Worm (Caenorhabditis elegans) whole organism, L3 larva: ENCODE data around the gene F10A3.17.
A peak's percentile ranks its signal among the peaks of the same experiment; 100 is the strongest.

Source experiments
- R02D3.7 ChIP-seq: fragments of 150-350 bp; optimal IDR thresholded peaks from 2 replicates; lab custom pipeline; 2014; ENCODE audit warnings: missing biosample characterization, missing genetic modification characterization
- ZK546.5 ChIP-seq: sonication (generic microtip); optimal IDR thresholded peaks from 2 replicates; lab custom pipeline; 2017; ENCODE audit warnings: missing biosample characterization, missing genetic modification characterization
- aly-2 ChIP-seq: fragments of 150-350 bp; optimal IDR thresholded peaks from 2 replicates; lab custom pipeline; 2014; ENCODE audit warnings: missing biosample characterization, missing genetic modification characterization
- ama-1 ChIP-seq: fragments of 150-350 bp; optimal IDR thresholded peaks from 2 replicates; lab custom pipeline; 2018
- ceh-16 ChIP-seq: sonication (generic microtip); optimal IDR thresholded peaks from 2 replicates; lab custom pipeline; 2017; ENCODE audit warnings: missing biosample characterization, missing genetic modification characterization
- ceh-28 ChIP-seq: fragments of 150-350 bp; optimal IDR thresholded peaks from 2 replicates; lab custom pipeline; 2014; ENCODE audit warnings: missing biosample characterization, missing genetic modification reagents, missing genetic modification characterization
- ceh-82 ChIP-seq: fragments of 150-350 bp; optimal IDR thresholded peaks from 2 replicates; lab custom pipeline; 2014; ENCODE audit warnings: missing biosample characterization, missing genetic modification characterization
- ceh-9 ChIP-seq: sonication (generic microtip); optimal IDR thresholded peaks from 2 replicates; lab custom pipeline; 2018; ENCODE audit warnings: missing biosample characterization, missing genetic modification characterization
- egl-5 ChIP-seq: fragments of 150-350 bp; optimal IDR thresholded peaks from 2 replicates; lab custom pipeline; 2017; ENCODE audit warnings: missing biosample characterization, missing genetic modification reagents, missing genetic modification characterization, inconsistent platforms
- elt-2 ChIP-seq: sonication (generic microtip); optimal IDR thresholded peaks from 2 replicates; lab custom pipeline; 2016; ENCODE audit warnings: missing genetic modification reagents, mild to moderate bottlenecking, missing genetic modification characterization, missing compliant biosample characterization
- elt-3 ChIP-seq, 3 experiments: fragments of 150-350 bp in 1 of 3; sonication (generic microtip) in 2 of 3; optimal IDR thresholded peaks; 2 replicates in 2 of 3; 4 replicates in 1 of 3; lab custom pipeline; 2014 to 2017; ENCODE audit warnings: missing biosample characterization in 3 of 3, missing genetic modification characterization in 3 of 3
- fkh-10 ChIP-seq: sonication (generic microtip); optimal IDR thresholded peaks from 2 replicates; lab custom pipeline; 2017; ENCODE audit warnings: missing biosample characterization, missing genetic modification reagents, missing genetic modification characterization
- fkh-2 ChIP-seq: fragments of 150-350 bp; optimal IDR thresholded peaks from 2 replicates; lab custom pipeline; 2014; ENCODE audit warnings: missing biosample characterization, missing genetic modification reagents, missing genetic modification characterization
- fos-1 ChIP-seq: fragments of 150-350 bp; optimal IDR thresholded peaks from 2 replicates; lab custom pipeline; 2014; ENCODE audit warnings: missing biosample characterization, missing genetic modification characterization
- jun-1 ChIP-seq: fragments of 150-350 bp; optimal IDR thresholded peaks from 2 replicates; lab custom pipeline; 2014; ENCODE audit warnings: missing biosample characterization, missing genetic modification reagents, missing genetic modification characterization
- lin-15B ChIP-seq: fragments of 150-350 bp; optimal IDR thresholded peaks from 2 replicates; lab custom pipeline; 2014; ENCODE audit warnings: missing biosample characterization, missing genetic modification characterization
- lin-39 ChIP-seq: fragments of 150-350 bp; optimal IDR thresholded peaks from 2 replicates; lab custom pipeline; 2018; ENCODE audit warnings: missing biosample characterization, missing genetic modification reagents, missing genetic modification characterization
- nhr-11 ChIP-seq: fragments of 150-350 bp; optimal IDR thresholded peaks from 2 replicates; lab custom pipeline; 2014; ENCODE audit warnings: missing biosample characterization, missing genetic modification characterization
- nhr-12 ChIP-seq: fragments of 150-350 bp; optimal IDR thresholded peaks from 2 replicates; lab custom pipeline; 2014; ENCODE audit warnings: missing biosample characterization, missing genetic modification characterization
- nhr-25 ChIP-seq: sonication (generic microtip); optimal IDR thresholded peaks from 2 replicates; lab custom pipeline; 2017; ENCODE audit warnings: missing biosample characterization, missing genetic modification characterization
- nhr-43 ChIP-seq: sonication (generic microtip); optimal IDR thresholded peaks from 2 replicates; lab custom pipeline; 2016; ENCODE audit warnings: mild to moderate bottlenecking, missing genetic modification characterization, missing compliant biosample characterization; ENCODE audit not compliant: poor library complexity, severe bottlenecking
- nhr-67 ChIP-seq: fragments of 150-350 bp; optimal IDR thresholded peaks from 2 replicates; lab custom pipeline; 2014; ENCODE audit warnings: missing biosample characterization, missing genetic modification characterization
- nhr-76 ChIP-seq: fragments of 150-350 bp; sonication (generic microtip); optimal IDR thresholded peaks from 5 replicates; lab custom pipeline; 2014; ENCODE audit warnings: missing biosample characterization, missing genetic modification characterization
- pha-4 ChIP-seq: fragments of 150-350 bp; optimal IDR thresholded peaks from 2 replicates; lab custom pipeline; 2014; ENCODE audit warnings: missing biosample characterization, missing genetic modification reagents, missing genetic modification characterization
- pqm-1 ChIP-seq: fragments of 150-350 bp; optimal IDR thresholded peaks from 2 replicates; lab custom pipeline; 2017; ENCODE audit warnings: missing biosample characterization, missing genetic modification characterization, inconsistent platforms
- sea-2 ChIP-seq: fragments of 150-350 bp; sonication (generic microtip); optimal IDR thresholded peaks from 4 replicates; lab custom pipeline; 2014; ENCODE audit warnings: missing biosample characterization, missing genetic modification reagents, missing genetic modification characterization
- skn-1 ChIP-seq: fragments of 150-350 bp; optimal IDR thresholded peaks from 2 replicates; lab custom pipeline; 2014; ENCODE audit warnings: missing biosample characterization, missing genetic modification characterization
- snpc-4 ChIP-seq: fragments of 150-350 bp; optimal IDR thresholded peaks from 2 replicates; lab custom pipeline; 2014; ENCODE audit warnings: missing biosample characterization, missing genetic modification characterization
- tbx-2 ChIP-seq: sonication (generic microtip); optimal IDR thresholded peaks from 2 replicates; lab custom pipeline; 2016; ENCODE audit warnings: mild to moderate bottlenecking, missing genetic modification characterization, missing compliant biosample characterization
- unc-62 ChIP-seq: fragments of 150-350 bp; sonication (generic microtip); optimal IDR thresholded peaks from 4 replicates; lab custom pipeline; 2014; ENCODE audit warnings: missing biosample characterization, missing genetic modification reagents, missing genetic modification characterization
- ztf-4 ChIP-seq: fragments of 150-350 bp; optimal IDR thresholded peaks from 2 replicates; lab custom pipeline; 2014; ENCODE audit warnings: missing biosample characterization, missing genetic modification characterization

F10A3.17 gene

DNA sequence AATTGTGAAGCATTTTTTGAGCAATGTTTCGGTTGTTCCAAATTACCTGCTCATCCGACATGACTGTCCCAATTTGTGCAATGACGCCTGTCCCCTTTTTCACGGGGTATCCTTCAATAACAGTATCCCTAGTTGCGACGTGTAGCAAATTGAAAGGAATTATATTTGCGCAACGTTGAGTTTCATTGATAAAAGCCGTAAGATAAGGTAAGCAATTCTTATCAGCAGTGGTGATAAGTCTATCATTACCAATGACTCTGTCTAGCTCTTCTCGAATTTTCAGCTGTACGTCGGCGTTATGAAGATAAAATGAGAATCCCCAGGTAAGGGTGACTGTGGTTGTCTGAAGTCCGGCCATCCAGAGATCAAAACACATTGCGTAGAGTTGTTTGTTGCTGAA lies 14.6 kb upstream of the F10A3.17 start:
- TF ChIP-seq elt-2 (tag; lab: Kevin White, UChicago) (peak; percentile 23), ceh-82 (tag; lab: Kevin White, UChicago) (no peak)

DNA sequence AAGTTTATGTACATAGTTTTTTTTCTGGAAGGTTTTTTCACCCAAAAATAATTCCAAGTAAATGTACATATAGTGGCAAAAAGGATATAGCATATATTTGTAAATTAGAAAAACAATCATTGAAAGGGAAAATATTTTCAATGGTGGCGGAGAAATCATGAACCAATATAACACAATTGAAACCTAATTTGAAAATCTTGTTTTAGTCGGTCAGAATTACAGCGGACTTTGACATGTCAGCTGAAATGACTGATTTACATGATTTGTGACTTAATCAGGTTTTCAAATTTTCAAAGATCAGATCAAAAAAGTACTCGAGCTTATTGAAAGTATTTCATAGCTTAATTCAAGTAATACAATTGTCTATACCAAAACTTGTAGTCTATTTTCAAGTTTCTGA lies 12.2 kb upstream of the F10A3.17 start, which contains the start of gene K05D4.9:
Gene K05D4.9, minus strand, starts transcription at position 101 of the 400 bp plus-strand sequence.
- TF ChIP-seq egl-5 (no peak), ceh-28 (tag; lab: Kevin White, UChicago) (no peak), pha-4 (tag; lab: Kevin White, UChicago) (no peak), nhr-11 (tag; lab: Kevin White, UChicago) (no peak), unc-62 (GFP tag; lab: Kevin White, UChicago) (no peak), ama-1 (lab: Kevin White, UChicago) (no peak), nhr-25 (tag; lab: Kevin White, UChicago) (no peak), ceh-16 (tag; lab: Kevin White, UChicago) (no peak), ztf-4 (tag; lab: Kevin White, UChicago) (no peak), nhr-43 (tag; lab: Kevin White, UChicago) (no peak), pqm-1 (tag; lab: Kevin White, UChicago) (no peak)

DNA sequence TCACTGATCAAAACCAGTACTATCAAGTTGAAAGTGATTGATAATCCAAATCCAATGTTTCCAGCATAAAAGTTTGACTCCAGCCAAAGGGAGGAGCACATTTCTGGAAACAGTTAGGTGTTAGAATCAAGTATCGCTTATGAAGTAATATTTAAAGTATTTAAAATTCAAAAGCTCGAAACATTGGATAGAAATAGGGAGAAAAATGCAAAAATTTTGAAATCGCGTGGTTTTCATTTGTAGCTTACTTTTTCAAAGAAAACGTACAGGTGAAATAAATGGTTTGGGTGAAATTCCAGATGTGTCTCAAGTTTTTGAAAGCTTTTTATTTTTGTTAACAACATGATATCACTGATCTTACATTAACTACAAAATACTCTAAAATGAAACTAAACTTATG lies 9.5 kb upstream of the F10A3.17 start, which contains the start of gene str-111:
Gene str-111, minus strand, starts transcription at position 101 of the 400 bp plus-strand sequence.
- no peak for TF ChIP-seq nhr-76 (tag; lab: Kevin White, UChicago)
- no peak for TF ChIP-seq sea-2 (GFP tag; lab: Kevin White, UChicago)
- no peak for TF ChIP-seq pqm-1 (tag; lab: Kevin White, UChicago)
- no peak for TF ChIP-seq nhr-12 (tag; lab: Kevin White, UChicago)
- TF ChIP-seq nhr-43 (tag; lab: Kevin White, UChicago), result no peak
- TF ChIP-seq lin-39 (tag; lab: Kevin White, UChicago), result no peak
- no peak for TF ChIP-seq skn-1 (tag; lab: Kevin White, UChicago)
- TF ChIP-seq fkh-10, result no peak
- TF ChIP-seq unc-62 (GFP tag; lab: Kevin White, UChicago), result no peak
- TF ChIP-seq ZK546.5 (tag; lab: Kevin White, UChicago), result no peak

DNA sequence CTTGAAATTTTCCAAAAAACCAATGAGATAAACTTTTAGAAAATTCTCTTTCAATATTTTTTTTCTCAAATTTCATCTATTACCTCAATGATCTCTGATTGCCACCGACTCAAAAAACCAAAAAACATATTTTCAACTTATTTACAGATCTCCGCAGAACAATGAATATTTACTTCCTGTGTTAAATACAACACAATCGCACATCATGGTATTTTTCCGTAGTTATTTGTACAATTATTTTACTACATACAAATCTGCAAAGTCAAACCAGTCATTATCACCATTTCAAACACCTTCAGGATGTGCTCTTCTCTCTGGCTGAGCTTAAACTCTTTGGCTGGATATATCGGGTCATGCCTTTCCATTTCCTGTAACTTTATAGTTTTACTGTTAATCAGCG lies 6.4 kb upstream of the F10A3.17 start, which contains the start of gene str-108:
Gene str-108, plus strand, starts transcription at position 301 of the 400 bp plus-strand sequence.
- TF ChIP-seq fkh-2 (tag; lab: Kevin White, UChicago), result no peak
- no peak for TF ChIP-seq tbx-2 (tag; lab: Kevin White, UChicago)
- TF ChIP-seq skn-1 (tag; lab: Kevin White, UChicago), result no peak
- no peak for TF ChIP-seq lin-15B (tag; lab: Kevin White, UChicago)
- no peak for TF ChIP-seq ceh-9 (tag; lab: Kevin White, UChicago)
- no peak for TF ChIP-seq ceh-28 (tag; lab: Kevin White, UChicago)
- TF ChIP-seq ztf-4 (tag; lab: Kevin White, UChicago), result no peak
- TF ChIP-seq sea-2 (GFP tag; lab: Kevin White, UChicago), result no peak
- TF ChIP-seq fos-1 (tag; lab: Kevin White, UChicago), result no peak
- no peak for TF ChIP-seq R02D3.7 (tag; lab: Kevin White, UChicago)
- TF ChIP-seq lin-39 (tag; lab: Kevin White, UChicago), result no peak
- TF ChIP-seq elt-2 (tag; lab: Kevin White, UChicago), result no peak
- TF ChIP-seq aly-2, result no peak
- TF ChIP-seq nhr-67 (tag; lab: Kevin White, UChicago), result no peak
- TF ChIP-seq ceh-82 (tag; lab: Kevin White, UChicago), result no peak
- TF ChIP-seq nhr-43 (tag; lab: Kevin White, UChicago), result no peak
- TF ChIP-seq egl-5, result no peak
- TF ChIP-seq fkh-10, result no peak
- TF ChIP-seq, all 47 proteins: peak for 0

DNA sequence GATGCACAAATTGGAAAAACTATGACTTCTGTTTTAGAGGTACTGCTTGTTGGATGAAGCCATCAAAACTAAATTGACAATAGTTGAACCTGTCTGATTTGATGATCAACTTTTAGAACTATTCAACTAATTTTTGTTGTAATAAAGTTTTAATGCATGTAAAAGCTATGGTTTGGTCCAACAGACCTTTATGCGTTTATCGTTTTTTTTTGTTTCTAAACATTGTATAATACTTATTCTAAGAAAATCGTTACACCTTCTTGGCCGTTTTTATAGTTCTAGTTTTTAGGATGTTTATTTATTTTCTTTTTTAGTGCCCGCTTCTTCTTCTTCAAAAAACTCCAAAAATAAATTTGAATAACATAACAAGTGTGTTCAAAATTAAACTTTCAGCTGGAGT lies 4.2 kb upstream of the F10A3.17 start, which contains the start of gene F10A3.12:
Gene F10A3.12, plus strand, starts transcription at position 301 of the 400 bp plus-strand sequence.
- TF ChIP-seq fkh-10 (no peak), fos-1 (tag; lab: Kevin White, UChicago) (no peak), lin-15B (tag; lab: Kevin White, UChicago) (no peak), ceh-16 (tag; lab: Kevin White, UChicago) (no peak), nhr-25 (tag; lab: Kevin White, UChicago) (no peak), nhr-76 (tag; lab: Kevin White, UChicago) (no peak), ztf-4 (tag; lab: Kevin White, UChicago) (no peak)

DNA sequence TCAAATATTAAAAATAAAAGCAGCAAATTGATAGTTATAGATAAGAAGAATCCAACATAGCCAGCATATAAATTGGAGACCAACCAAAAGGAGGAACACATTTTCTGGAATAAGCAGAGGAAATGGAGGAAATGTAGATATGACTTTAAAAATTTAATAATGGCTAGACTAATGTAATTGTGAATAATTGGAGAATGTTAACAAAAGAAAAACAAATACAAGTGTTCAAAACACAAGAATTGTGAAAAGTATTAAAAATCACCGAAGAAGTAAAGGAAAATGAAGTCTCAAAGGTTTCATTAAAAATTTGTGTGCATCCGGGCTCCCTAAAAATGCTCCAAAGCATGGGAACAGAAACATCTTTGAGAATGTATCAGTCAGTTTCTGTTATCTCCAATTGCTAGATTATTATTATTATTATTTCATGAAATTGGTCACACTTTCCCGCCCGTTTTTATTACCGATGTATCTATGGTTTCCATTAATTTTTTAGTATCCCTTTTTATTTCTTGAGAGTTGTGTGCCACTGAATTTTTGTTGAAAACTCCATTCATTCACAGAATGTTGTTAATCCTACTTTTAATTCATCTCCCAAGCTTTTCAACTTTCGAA lies 2.7 kb upstream of the F10A3.17 start, which contains the start of the genes str-109 and F10A3.11:
Gene str-109, minus strand, starts transcription at position 101 of the 612 bp plus-strand sequence.
Gene F10A3.11, plus strand, starts transcription at position 562 of the 612 bp plus-strand sequence.
- TF ChIP-seq sea-2 (GFP tag; lab: Kevin White, UChicago), result no peak
- TF ChIP-seq R02D3.7 (tag; lab: Kevin White, UChicago), result no peak
- no peak for TF ChIP-seq elt-3 (tag; optimal IDR thresholded peaks at IDR 0.05; lab: Kevin White, UChicago)
- no peak for TF ChIP-seq jun-1 (tag; lab: Kevin White, UChicago)
- no peak for TF ChIP-seq snpc-4
